Worm (Caenorhabditis elegans): ENCODE data around the gene nas-17.

DNA sequence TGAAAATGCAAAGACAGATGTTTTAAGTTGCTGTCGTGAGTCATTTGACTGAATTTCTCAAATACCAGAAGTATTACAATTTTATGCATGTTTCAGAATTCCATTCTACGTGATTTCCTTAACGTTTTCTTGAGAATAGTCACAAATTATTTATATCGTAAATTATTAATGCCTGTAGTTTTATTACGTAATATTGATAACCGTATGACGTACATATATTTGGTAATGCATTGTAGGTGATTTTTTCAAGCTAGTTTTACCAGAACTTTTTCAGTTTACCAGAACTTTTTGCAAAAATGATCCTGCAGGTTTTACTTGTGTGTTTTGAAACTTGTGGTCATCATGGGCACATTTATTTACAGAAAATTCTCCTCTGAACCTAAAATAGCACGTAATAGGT is 24.8 kb upstream of the nas-17 start:
- TF ChIP-seq him-1 (tag; optimal IDR thresholded peaks at IDR 0.05) = no peak
- TF ChIP-seq dao-5 (tag; optimal IDR thresholded peaks at IDR 0.05) = no peak
- TF ChIP-seq W03F9.2 (tag; optimal IDR thresholded peaks at IDR 0.05) = no peak

All from whole organism, L4/young adult.